Fruit fly (Drosophila melanogaster) whole organism, pupa: Measurements from ENCODE around the gene ppk5.
A peak's percentile ranks its signal among the peaks of the same experiment; 100 is the strongest.

Experiments
- CG12605 ChIP-seq: fragments of 200-800 bp; sonication (Bioruptor generic); IDR thresholded peaks from 2 replicates; pipeline ENCODE4 v1.3.6; 2022; ENCODE audit warnings: missing biosample characterization, missing genetic modification characterization
- CG13204 ChIP-seq: fragments of 200-800 bp; sonication (Bioruptor generic); optimal IDR thresholded peaks from 2 replicates; lab custom pipeline; 2018; ENCODE audit warnings: missing biosample characterization, mild to moderate bottlenecking, missing genetic modification characterization, moderate library complexity
- CG15710 ChIP-seq: fragments of 200-800 bp; sonication (Bioruptor generic); optimal IDR thresholded peaks from 2 replicates; lab custom pipeline; 2018; ENCODE audit warnings: missing biosample characterization, mild to moderate bottlenecking, missing genetic modification characterization, moderate library complexity
- CG17806 ChIP-seq: fragments of 200-800 bp; sonication (Bioruptor generic); optimal IDR thresholded peaks from 2 replicates; lab custom pipeline; 2018; ENCODE audit warnings: missing biosample characterization, mild to moderate bottlenecking, missing genetic modification characterization, moderate library complexity
- CG8159 ChIP-seq: fragments of 200-800 bp; sonication (Bioruptor generic); optimal IDR thresholded peaks from 3 replicates; lab custom pipeline; 2018; ENCODE audit warnings: missing biosample characterization, mild to moderate bottlenecking, missing genetic modification characterization, moderate library complexity
- CG9948 ChIP-seq: fragments of 200-800 bp; sonication (Bioruptor generic); optimal IDR thresholded peaks from 2 replicates; lab custom pipeline; 2018; ENCODE audit warnings: missing biosample characterization, mild to moderate bottlenecking, missing genetic modification characterization, moderate library complexity
- EcR ChIP-seq: fragments of 200-800 bp; sonication (Bioruptor generic); optimal IDR thresholded peaks from 3 replicates; lab custom pipeline; 2019; ENCODE audit warnings: missing biosample characterization, missing genetic modification characterization, mild to moderate bottlenecking, moderate library complexity, missing genetic modification reagents
- fd96Ca ChIP-seq: fragments of 200-800 bp; sonication (Bioruptor generic); IDR thresholded peaks from 3 replicates; pipeline ENCODE4 v1.3.6; 2022; ENCODE audit warnings: missing biosample characterization, missing genetic modification characterization
- gl ChIP-seq: fragments of 200-800 bp; sonication (Bioruptor generic); optimal IDR thresholded peaks from 2 replicates; lab custom pipeline; 2018; ENCODE audit warnings: missing biosample characterization, mild to moderate bottlenecking, missing genetic modification characterization

- TF ChIP-seq CG12605 (GFP tag; lab: Robert Waterston, UW) (no peak), gl (tag; lab: Kevin White, UChicago) (no peak), EcR (GFP tag; lab: Kevin White, UChicago) (no peak), fd96Ca (GFP tag; lab: Robert Waterston, UW) (no peak), CG17806 (tag; lab: Kevin White, UChicago) (peak; percentile 14), CG9948 (tag; lab: Kevin White, UChicago) (no peak), CG15710 (tag; lab: Kevin White, UChicago) (no peak), CG8159 (tag; lab: Kevin White, UChicago) (no peak), CG13204 (GFP tag; lab: Kevin White, UChicago) (no peak)
These were observed 5.1 kb downstream of the ppk5 start, which contains the start of the genes COX8 and VhaM9.7-b for dm6 chr3L:21539245-21540196.
